Worm (Caenorhabditis elegans): ENCODE measurements around the gene hrg-1.

Gene hrg-1

ce11 chrX:3979146-3979545 is 36.9 kb downstream of the hrg-1 start:
- TF ChIP-seq dve-1 (tag; optimal IDR thresholded peaks at IDR 0.05) (no peak), rnt-1 (tag; optimal IDR thresholded peaks at IDR 0.05) (no peak), ceh-6 (GFP tag; optimal IDR thresholded peaks at IDR 0.05) (no peak), sox-4 (tag; optimal IDR thresholded peaks at IDR 0.05) (no peak), ceh-19 (GFP tag; optimal IDR thresholded peaks at IDR 0.05) (no peak), ref-2 (tag; optimal IDR thresholded peaks at IDR 0.05) (no peak), hlh-8 (tag; optimal IDR thresholded peaks at IDR 0.05) (no peak), pha-4 (tag; optimal IDR thresholded peaks at IDR 0.05) (no peak), nfya-1 (tag; optimal IDR thresholded peaks at IDR 0.05) (no peak), gmeb-2 (tag; optimal IDR thresholded peaks at IDR 0.05) (no peak), hlh-15 (tag; optimal IDR thresholded peaks at IDR 0.05) (no peak), ceh-24 (tag; optimal IDR thresholded peaks at IDR 0.05) (no peak), pat-9 (tag; optimal IDR thresholded peaks at IDR 0.05) (no peak), ceh-45 (GFP tag; IDR thresholded peaks at IDR 0.05) (no peak), ztf-16 (tag; optimal IDR thresholded peaks at IDR 0.05) (no peak), T23F11.4 (GFP tag; optimal IDR thresholded peaks at IDR 0.05) (no peak)

DNA sequence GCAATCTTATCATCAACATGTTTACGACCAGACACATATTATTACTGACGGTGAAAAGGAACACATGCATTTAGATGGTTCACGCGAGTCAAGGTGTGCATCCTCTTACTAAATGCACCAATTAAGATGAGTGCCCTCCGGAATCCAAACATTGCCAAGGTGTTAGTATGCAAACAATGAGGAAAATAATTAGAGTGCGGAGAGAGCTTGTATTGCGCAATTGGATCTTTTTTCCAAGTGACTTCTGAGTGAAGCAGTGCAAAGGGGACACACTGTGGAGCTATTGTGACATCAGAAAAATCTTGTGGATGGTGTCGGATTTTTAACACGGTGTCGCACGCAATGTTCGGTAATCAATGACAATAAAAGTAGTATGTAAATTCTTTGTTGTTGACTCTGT is 38.8 kb downstream of the hrg-1 start:
- TF ChIP-seq ceh-31 (tag; optimal IDR thresholded peaks at IDR 0.05) (no peak), ref-2 (tag; optimal IDR thresholded peaks at IDR 0.05) (peak; percentile 74)

- TF ChIP-seq ceh-45 (GFP tag; IDR thresholded peaks at IDR 0.05) (no peak), unc-55 (GFP tag; optimal IDR thresholded peaks at IDR 0.05) (peak; percentile 54)
Observed at ce11 chrX:3976755-3977154, 39.3 kb downstream of the hrg-1 start.

ce11 chrX:3974160-3974559 is 41.9 kb downstream of the hrg-1 start:
- no peak for TF ChIP-seq ztf-16 (tag; optimal IDR thresholded peaks at IDR 0.05)
- TF ChIP-seq pha-2 (tag; optimal IDR thresholded peaks at IDR 0.05) = no peak
- TF ChIP-seq ahr-1 (tag; optimal IDR thresholded peaks at IDR 0.05) = no peak
- no peak for TF ChIP-seq hlh-6 (tag; optimal IDR thresholded peaks at IDR 0.05)
- no peak for TF ChIP-seq sox-4 (tag; optimal IDR thresholded peaks at IDR 0.05)
- no peak for TF ChIP-seq zip-5 (tag; optimal IDR thresholded peaks at IDR 0.05)
- TF ChIP-seq pat-9 (tag; optimal IDR thresholded peaks at IDR 0.05) = no peak

ce11 chrX:3973534-3973933 is 42.5 kb downstream of the hrg-1 start, which contains the start of gene C16B8.4:
Gene C16B8.4, minus strand, starts transcription at chrX:3973634.
- no peak for TF ChIP-seq eyg-1 (tag; optimal IDR thresholded peaks at IDR 0.05)

- TF ChIP-seq fkh-6 (tag; optimal IDR thresholded peaks at IDR 0.05) (no peak), ref-2 (tag; optimal IDR thresholded peaks at IDR 0.05) (peak; percentile 1), elt-4 (tag; optimal IDR thresholded peaks at IDR 0.05) (no peak)
Observed at ce11 chrX:3970786-3971185, 45.2 kb downstream of the hrg-1 start.

- TF ChIP-seq nhr-11 (tag; optimal IDR thresholded peaks at IDR 0.05) = no peak
- no peak for TF ChIP-seq ama-1 (optimal IDR thresholded peaks at IDR 0.05)
- TF ChIP-seq ets-4 (tag; optimal IDR thresholded peaks at IDR 0.05) = no peak
- TF ChIP-seq zip-5 (tag; optimal IDR thresholded peaks at IDR 0.05) = peak; percentile 65
- peak; percentile 74; the same call in 1 of the 2 replicates for TF ChIP-seq ceh-45 (GFP tag; IDR thresholded peaks at IDR 0.05)
- peak; percentile 89 for TF ChIP-seq hlh-6 (tag; optimal IDR thresholded peaks at IDR 0.05)
- TF ChIP-seq gmeb-2 (tag; optimal IDR thresholded peaks at IDR 0.05) = peak; percentile 83
- TF ChIP-seq K09A11.1 (tag; optimal IDR thresholded peaks at IDR 0.05; ENCODE audit: insufficient read depth) = peak; percentile 84
- TF ChIP-seq ceh-30 (tag; optimal IDR thresholded peaks at IDR 0.05) = peak; percentile 24
- peak; percentile 72 for TF ChIP-seq fkh-6 (tag; optimal IDR thresholded peaks at IDR 0.05)
- TF ChIP-seq T23F11.4 (GFP tag; optimal IDR thresholded peaks at IDR 0.05) = peak; percentile 80
- peak; percentile 76 for TF ChIP-seq dmd-4 (tag; optimal IDR thresholded peaks at IDR 0.05; ENCODE audit: borderline replicate concordance)
- peak; percentile 87 for TF ChIP-seq tbx-2 (tag; optimal IDR thresholded peaks at IDR 0.05)
- peak; percentile 64 for TF ChIP-seq K02D7.2 (tag; optimal IDR thresholded peaks at IDR 0.05)
- TF ChIP-seq hlh-13 (GFP tag; optimal IDR thresholded peaks at IDR 0.05) = peak; percentile 78
- peak; percentile 91 for TF ChIP-seq elt-2 (tag; optimal IDR thresholded peaks at IDR 0.05)
- peak; percentile 88 for TF ChIP-seq ref-2 (tag; optimal IDR thresholded peaks at IDR 0.05)
- TF ChIP-seq dve-1 (tag; optimal IDR thresholded peaks at IDR 0.05) = peak; percentile 73
- peak; percentile 19 for TF ChIP-seq F13H6.1 (tag; optimal IDR thresholded peaks at IDR 0.05)
- no peak for TF ChIP-seq pha-4 (tag; optimal IDR thresholded peaks at IDR 0.05)
- peak; percentile 71 for TF ChIP-seq nfya-1 (tag; optimal IDR thresholded peaks at IDR 0.05)
- TF ChIP-seq elt-4 (tag; optimal IDR thresholded peaks at IDR 0.05) = no peak
- no peak for TF ChIP-seq hlh-15 (tag; optimal IDR thresholded peaks at IDR 0.05)
- peak; percentile 88 for TF ChIP-seq ceh-6 (GFP tag; optimal IDR thresholded peaks at IDR 0.05)
- peak; percentile 63 for TF ChIP-seq pqm-1 (tag; optimal IDR thresholded peaks at IDR 0.05)
- TF ChIP-seq nhr-232 (tag; optimal IDR thresholded peaks at IDR 0.05) = peak; percentile 76
- peak; percentile 67 for TF ChIP-seq ceh-48 (tag; optimal IDR thresholded peaks at IDR 0.05)
Observed at ce11 chrX:3969980-3970403, 46.0 kb downstream of the hrg-1 start.

Data from whole organism, late embryonic.